Fruit fly (Drosophila melanogaster) whole organism, pupa: ENCODE results near the gene Acp32CD.
A peak's percentile ranks its signal among the peaks of the same experiment; 100 is the strongest.

Experiments
- CG10348 ChIP-seq: fragments of 200-800 bp; sonication (Bioruptor generic); IDR thresholded peaks from 2 replicates; pipeline ENCODE4 v1.3.6; 2022; ENCODE audit warnings: missing biosample characterization, missing genetic modification characterization
- CG12605 ChIP-seq: fragments of 200-800 bp; sonication (Bioruptor generic); IDR thresholded peaks from 2 replicates; pipeline ENCODE4 v1.3.6; 2022; ENCODE audit warnings: missing biosample characterization, missing genetic modification characterization
- CG13204 ChIP-seq: fragments of 200-800 bp; sonication (Bioruptor generic); optimal IDR thresholded peaks from 2 replicates; lab custom pipeline; 2018; ENCODE audit warnings: missing biosample characterization, mild to moderate bottlenecking, missing genetic modification characterization, moderate library complexity
- CG14655 ChIP-seq: fragments of 200-800 bp; sonication (Bioruptor generic); optimal IDR thresholded peaks from 3 replicates; lab custom pipeline; 2017; ENCODE audit warnings: mild to moderate bottlenecking, missing biosample characterization, missing genetic modification reagents, missing genetic modification characterization
- CG15710 ChIP-seq: fragments of 200-800 bp; sonication (Bioruptor generic); optimal IDR thresholded peaks from 2 replicates; lab custom pipeline; 2018; ENCODE audit warnings: missing biosample characterization, mild to moderate bottlenecking, missing genetic modification characterization, moderate library complexity
- CG17806 ChIP-seq: fragments of 200-800 bp; sonication (Bioruptor generic); optimal IDR thresholded peaks from 2 replicates; lab custom pipeline; 2018; ENCODE audit warnings: missing biosample characterization, mild to moderate bottlenecking, missing genetic modification characterization, moderate library complexity
- CG32121 ChIP-seq: fragments of 200-800 bp; sonication (Bioruptor generic); IDR thresholded peaks from 2 replicates; pipeline ENCODE4 v1.3.6; 2022; ENCODE audit warnings: missing biosample characterization, missing genetic modification characterization
- CG34367 ChIP-seq: fragments of 200-800 bp; sonication (Bioruptor generic); optimal IDR thresholded peaks from 2 replicates; lab custom pipeline; 2018; ENCODE audit warnings: missing biosample characterization, mild to moderate bottlenecking, missing genetic modification characterization
- CG4496 ChIP-seq: fragments of 200-800 bp; sonication (Bioruptor generic); IDR thresholded peaks from 3 replicates; pipeline ENCODE4 v1.3.6; 2022; ENCODE audit warnings: missing biosample characterization, missing genetic modification characterization
- CG8159 ChIP-seq: fragments of 200-800 bp; sonication (Bioruptor generic); optimal IDR thresholded peaks from 3 replicates; lab custom pipeline; 2018; ENCODE audit warnings: missing biosample characterization, mild to moderate bottlenecking, missing genetic modification characterization, moderate library complexity
- CG8301 ChIP-seq: fragments of 200-800 bp; sonication (Bioruptor generic); optimal IDR thresholded peaks from 2 replicates; lab custom pipeline; 2018; ENCODE audit warnings: missing biosample characterization, mild to moderate bottlenecking, missing genetic modification characterization
- CG9948 ChIP-seq: fragments of 200-800 bp; sonication (Bioruptor generic); optimal IDR thresholded peaks from 2 replicates; lab custom pipeline; 2018; ENCODE audit warnings: missing biosample characterization, mild to moderate bottlenecking, missing genetic modification characterization, moderate library complexity
- D1 ChIP-seq: fragments of 200-800 bp; sonication (Bioruptor generic); optimal IDR thresholded peaks from 2 replicates; lab custom pipeline; 2018; ENCODE audit warnings: missing biosample characterization, mild to moderate bottlenecking, missing genetic modification characterization, moderate library complexity
- EcR ChIP-seq: fragments of 200-800 bp; sonication (Bioruptor generic); optimal IDR thresholded peaks from 3 replicates; lab custom pipeline; 2019; ENCODE audit warnings: missing biosample characterization, missing genetic modification characterization, mild to moderate bottlenecking, moderate library complexity, missing genetic modification reagents
- Ets98B ChIP-seq: fragments of 200-800 bp; sonication (Bioruptor generic); IDR thresholded peaks from 2 replicates; pipeline ENCODE4 v1.3.6; 2022; ENCODE audit warnings: missing biosample characterization, missing genetic modification characterization
- Pif1A ChIP-seq: fragments of 200-800 bp; sonication (Bioruptor generic); optimal IDR thresholded peaks from 3 replicates; lab custom pipeline; 2016; ENCODE audit warnings: missing biosample characterization, missing genetic modification characterization
- Pif1B ChIP-seq: fragments of 200-800 bp; sonication (Bioruptor generic); optimal IDR thresholded peaks from 3 replicates; lab custom pipeline; 2016; ENCODE audit warnings: missing biosample characterization, missing genetic modification characterization
- Snoo ChIP-seq: fragments of 200-800 bp; sonication (Bioruptor generic); optimal IDR thresholded peaks from 3 replicates; lab custom pipeline; 2017; ENCODE audit warnings: missing biosample characterization, mild to moderate bottlenecking, missing genetic modification characterization, inconsistent platforms
- fd96Ca ChIP-seq: fragments of 200-800 bp; sonication (Bioruptor generic); IDR thresholded peaks from 3 replicates; pipeline ENCODE4 v1.3.6; 2022; ENCODE audit warnings: missing biosample characterization, missing genetic modification characterization
- gl ChIP-seq: fragments of 200-800 bp; sonication (Bioruptor generic); optimal IDR thresholded peaks from 2 replicates; lab custom pipeline; 2018; ENCODE audit warnings: missing biosample characterization, mild to moderate bottlenecking, missing genetic modification characterization
- rn ChIP-seq: fragments of 200-800 bp; sonication (Bioruptor generic); IDR thresholded peaks from 2 replicates; pipeline ENCODE4 v1.3.6; 2022; ENCODE audit warnings: missing biosample characterization, missing genetic modification characterization

Gene Acp32CD

dm6 chr2L:11048307-11048706 lies 32.9 kb downstream of the Acp32CD start:
- TF ChIP-seq CG10348 (GFP tag; lab: Robert Waterston, UW) (no peak), Ets98B (GFP tag; lab: Robert Waterston, UW) (no peak), D1 (no peak), EcR (GFP tag; lab: Kevin White, UChicago) (no peak), CG32121 (GFP tag; lab: Robert Waterston, UW) (no peak), CG4496 (no peak), Pif1A (GFP tag; lab: Kevin White, UChicago) (peak; percentile 14), CG8159 (tag; lab: Kevin White, UChicago) (peak; percentile 67), CG9948 (peak; percentile 52), CG12605 (GFP tag; lab: Robert Waterston, UW) (no peak), Snoo (tag; lab: Kevin White, UChicago) (no peak), CG8301 (tag; lab: Kevin White, UChicago) (peak; percentile 51), Pif1B (GFP tag; lab: Kevin White, UChicago) (peak; percentile 8), CG17806 (peak; percentile 66), CG14655 (peak; percentile 70), CG34367 (tag; lab: Kevin White, UChicago) (no peak), CG15710 (tag; lab: Kevin White, UChicago) (no peak), CG13204 (no peak), rn (GFP tag; lab: Robert Waterston, UW) (no peak), fd96Ca (no peak), gl (tag; lab: Kevin White, UChicago) (peak; percentile 18)

DNA sequence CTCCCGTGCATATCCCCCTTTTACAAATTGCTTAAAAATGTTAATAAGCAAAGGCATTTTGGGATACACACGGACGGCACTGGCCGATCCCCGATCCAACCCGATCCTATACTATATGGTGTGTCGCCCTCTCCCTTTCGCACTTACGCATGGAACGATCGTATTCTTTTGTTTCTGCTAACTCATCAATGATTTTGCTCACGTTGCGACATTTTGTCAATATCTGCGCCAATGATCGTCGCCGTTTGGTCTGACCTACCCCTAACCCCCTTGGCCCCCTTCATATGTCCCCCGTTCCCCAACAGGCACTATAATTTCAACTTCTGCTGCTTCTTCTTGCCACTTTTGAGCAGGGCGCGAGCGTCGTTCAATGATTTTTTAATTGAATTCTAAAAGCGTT lies 34.3 kb downstream of the Acp32CD start:
- TF ChIP-seq EcR (GFP tag; lab: Kevin White, UChicago) (peak; percentile 41), CG13204 (peak; percentile 5), CG12605 (GFP tag; lab: Robert Waterston, UW) (no peak), CG17806 (no peak), rn (GFP tag; lab: Robert Waterston, UW) (no peak), Ets98B (GFP tag; lab: Robert Waterston, UW) (no peak)

- TF ChIP-seq CG8159 (tag; lab: Kevin White, UChicago): peak; percentile 58
- no peak for TF ChIP-seq fd96Ca
- peak; percentile 15 for TF ChIP-seq CG9948
- TF ChIP-seq CG4496: 0 out of 3 replicates have a peak, but pooled peaks have one; percentile 11
- TF ChIP-seq CG10348 (GFP tag; lab: Robert Waterston, UW): no peak
- TF ChIP-seq EcR (GFP tag; lab: Kevin White, UChicago): peak; percentile 27
- no peak for TF ChIP-seq CG14655
- TF ChIP-seq CG8301 (tag; lab: Kevin White, UChicago): no peak
- TF ChIP-seq CG17806: peak; percentile 29
- TF ChIP-seq CG34367 (tag; lab: Kevin White, UChicago): peak; percentile 13
- TF ChIP-seq CG15710 (tag; lab: Kevin White, UChicago): peak; percentile 54
- TF ChIP-seq Pif1A (GFP tag; lab: Kevin White, UChicago): peak; percentile 74
- TF ChIP-seq, all 21 proteins: peak for 8
Observed at dm6 chr2L:11051644-11052492, 36.4 kb downstream of the Acp32CD start.

- no peak for TF ChIP-seq CG32121 (GFP tag; lab: Robert Waterston, UW)
- peak; percentile 88 for TF ChIP-seq Pif1A (GFP tag; lab: Kevin White, UChicago)
- TF ChIP-seq CG12605 (GFP tag; lab: Robert Waterston, UW): no peak
- peak; percentile 80 for TF ChIP-seq CG9948
- TF ChIP-seq CG15710 (tag; lab: Kevin White, UChicago): peak; percentile 83
- peak; percentile 82 for TF ChIP-seq CG17806
- peak; percentile 53 for TF ChIP-seq CG14655
- TF ChIP-seq CG34367 (tag; lab: Kevin White, UChicago): peak; percentile 51
- no peak for TF ChIP-seq rn (GFP tag; lab: Robert Waterston, UW)
- TF ChIP-seq Pif1B (GFP tag; lab: Kevin White, UChicago): no peak
- peak; percentile 17; the same call in 1 of the 3 replicates for TF ChIP-seq CG4496
- TF ChIP-seq Ets98B (GFP tag; lab: Robert Waterston, UW): no peak
- no peak for TF ChIP-seq EcR (GFP tag; lab: Kevin White, UChicago)
- no peak for TF ChIP-seq fd96Ca
- TF ChIP-seq gl (tag; lab: Kevin White, UChicago): peak; percentile 32
- peak; percentile 67 for TF ChIP-seq D1
- TF ChIP-seq CG8301 (tag; lab: Kevin White, UChicago): peak; percentile 27
- no peak for TF ChIP-seq CG13204
- TF ChIP-seq CG8159 (tag; lab: Kevin White, UChicago): peak; percentile 86
- no peak for TF ChIP-seq Snoo (tag; lab: Kevin White, UChicago)
- TF ChIP-seq CG10348 (GFP tag; lab: Robert Waterston, UW): no peak
Observed at dm6 chr2L:11052493-11052788, 37.0 kb downstream of the Acp32CD start.

DNA sequence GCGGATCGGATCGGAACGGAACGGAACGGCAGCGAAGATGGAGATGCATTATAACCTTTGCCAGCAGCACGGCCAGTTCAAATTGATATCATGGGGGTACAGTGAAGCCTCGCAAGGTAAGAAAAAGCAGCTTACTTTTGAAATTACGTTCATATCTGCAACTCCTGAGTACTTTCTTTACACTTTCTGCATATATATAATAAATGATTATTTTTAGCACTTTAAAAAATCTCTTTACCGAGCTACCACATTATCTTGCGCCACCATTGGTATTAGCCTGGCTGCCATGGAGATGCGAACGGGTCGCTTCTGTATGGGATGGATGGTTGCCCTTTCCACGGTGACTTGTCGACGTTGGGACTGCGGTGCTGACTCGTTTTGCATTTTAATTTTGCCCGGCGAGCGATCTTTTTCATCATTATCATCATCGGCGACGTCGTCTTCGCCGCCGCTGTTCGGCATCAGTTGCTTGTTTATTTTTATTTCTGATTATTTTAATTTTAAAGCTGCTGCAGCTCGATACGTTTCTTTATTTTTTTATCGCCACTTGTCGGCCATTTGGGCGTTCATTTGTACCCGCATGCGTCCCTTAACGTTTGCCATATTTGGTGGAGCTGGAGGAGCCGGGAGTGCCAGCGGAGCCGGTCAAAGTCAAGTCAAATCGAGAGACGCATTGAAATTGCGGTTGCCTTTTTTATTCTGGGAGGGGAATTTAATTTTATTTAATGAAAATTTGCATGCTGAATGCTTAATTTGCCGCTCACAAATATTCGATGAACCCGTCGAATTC lies 37.8 kb downstream of the Acp32CD start:
- peak; percentile 91 for TF ChIP-seq CG8159 (tag; lab: Kevin White, UChicago)
- peak; percentile 85 for TF ChIP-seq EcR (GFP tag; lab: Kevin White, UChicago)
- peak; percentile 25 for TF ChIP-seq D1
- TF ChIP-seq CG17806: peak; percentile 84
- TF ChIP-seq fd96Ca: peak; percentile 84
- peak; percentile 92 for TF ChIP-seq CG15710 (tag; lab: Kevin White, UChicago)
- peak; percentile 95 for TF ChIP-seq CG13204
- TF ChIP-seq CG4496: peak; percentile 78
- peak; percentile 90 for TF ChIP-seq Snoo (tag; lab: Kevin White, UChicago)
- TF ChIP-seq CG32121 (GFP tag; lab: Robert Waterston, UW): no peak; the same call in 1 of the 2 replicates
- peak; percentile 71 for TF ChIP-seq Ets98B (GFP tag; lab: Robert Waterston, UW)
- TF ChIP-seq Pif1A (GFP tag; lab: Kevin White, UChicago): peak; percentile 78
- TF ChIP-seq CG9948: peak; percentile 84
- peak; percentile 62 for TF ChIP-seq CG8301 (tag; lab: Kevin White, UChicago)
- no peak for TF ChIP-seq CG10348 (GFP tag; lab: Robert Waterston, UW)
- peak; percentile 77 for TF ChIP-seq CG34367 (tag; lab: Kevin White, UChicago)
- peak; percentile 75 for TF ChIP-seq CG14655
- peak; percentile 69 for TF ChIP-seq gl (tag; lab: Kevin White, UChicago)
- TF ChIP-seq rn (GFP tag; lab: Robert Waterston, UW): peak; percentile 78; the same call in 1 of the 2 replicates
- peak; percentile 91 for TF ChIP-seq Pif1B (GFP tag; lab: Kevin White, UChicago)
- 0 out of 2 replicates have a peak, but pooled peaks have one; percentile 45 for TF ChIP-seq CG12605 (GFP tag; lab: Robert Waterston, UW)
